Worm (Caenorhabditis elegans): ENCODE results near the gene Y54G2A.26.

The Y54G2A.26 gene

ce11 chrIV:2993278-2993899 lies 1.9 kb downstream of the Y54G2A.26 start (continued):
- no peak for TF ChIP-seq F57A8.1 (GFP tag; optimal IDR thresholded peaks at IDR 0.05)
- no peak for TF ChIP-seq F39B2.1 (GFP tag; IDR thresholded peaks at IDR 0.05)
- no peak for TF ChIP-seq B0261.1 (tag; optimal IDR thresholded peaks at IDR 0.05)
- no peak for TF ChIP-seq die-1 (tag; optimal IDR thresholded peaks at IDR 0.05)
- no peak for TF ChIP-seq attf-3 (GFP tag; conservative IDR thresholded peaks at IDR 0.05)
- TF ChIP-seq ztf-6 (GFP tag; IDR thresholded peaks at IDR 0.05): no peak
- no peak for TF ChIP-seq Y53F4B.3 (GFP tag; IDR thresholded peaks at IDR 0.05)
- no peak for TF ChIP-seq attf-6 (GFP tag; IDR thresholded peaks at IDR 0.05)
- no peak for TF ChIP-seq ztf-28 (GFP tag; IDR thresholded peaks at IDR 0.05)
- TF ChIP-seq dox-1 (GFP tag; IDR thresholded peaks at IDR 0.05): no peak; the same call in 1 of the 2 replicates
- no peak for TF ChIP-seq hrde-1 (tag; optimal IDR thresholded peaks at IDR 0.05; ENCODE audit: borderline replicate concordance)
- no peak for TF ChIP-seq egl-18 (GFP tag; IDR thresholded peaks at IDR 0.05)
- no peak for TF ChIP-seq hmg-20 (GFP tag; IDR thresholded peaks at IDR 0.05)
- TF ChIP-seq lin-40 (tag; optimal IDR thresholded peaks at IDR 0.05): no peak
- no peak for TF ChIP-seq mxl-1 (tag; optimal IDR thresholded peaks at IDR 0.05)
- no peak for TF ChIP-seq hlh-26 (GFP tag; conservative IDR thresholded peaks at IDR 0.05)
- peak; percentile 6 for TF ChIP-seq F52B5.7 (tag; optimal IDR thresholded peaks at IDR 0.05)
- TF ChIP-seq gei-17 (GFP tag; optimal IDR thresholded peaks at IDR 0.05): no peak
- no peak for TF ChIP-seq egl-44 (GFP tag; IDR thresholded peaks at IDR 0.05)
- TF ChIP-seq egrh-3 (GFP tag; IDR thresholded peaks at IDR 0.05): peak; percentile 83
- no peak for TF ChIP-seq nfya-1 (tag; optimal IDR thresholded peaks at IDR 0.05; ENCODE audit: borderline replicate concordance, insufficient read depth)
- TF ChIP-seq chd-7 (tag; optimal IDR thresholded peaks at IDR 0.05): peak; percentile 60
- TF ChIP-seq F37B4.10 (GFP tag; IDR thresholded peaks at IDR 0.05): no peak
- TF ChIP-seq ztf-22 (GFP tag; optimal IDR thresholded peaks at IDR 0.05): no peak
- TF ChIP-seq ceh-79 (tag; optimal IDR thresholded peaks at IDR 0.05): no peak
- no peak for TF ChIP-seq F55B11.4 (tag; optimal IDR thresholded peaks at IDR 0.05; ENCODE audit: borderline replicate concordance, insufficient read depth)
- no peak for TF ChIP-seq nhr-80 (tag; optimal IDR thresholded peaks at IDR 0.05)
- no peak for TF ChIP-seq T07F8.4 (tag; optimal IDR thresholded peaks at IDR 0.05)
- no peak for TF ChIP-seq cebp-1 (GFP tag; IDR thresholded peaks at IDR 0.05)
- TF ChIP-seq cebp-1 (tag; optimal IDR thresholded peaks at IDR 0.05): peak; percentile 70
- no peak for TF ChIP-seq lsy-27 (tag; optimal IDR thresholded peaks at IDR 0.05; ENCODE audit: borderline replicate concordance, insufficient read depth)
- TF ChIP-seq madf-6 (GFP tag; IDR thresholded peaks at IDR 0.05): no peak
- no peak for TF ChIP-seq ets-4 (GFP tag; optimal IDR thresholded peaks at IDR 0.05)
- no peak for TF ChIP-seq tbp1 (GFP tag; optimal IDR thresholded peaks at IDR 0.05)
- TF ChIP-seq Y56A3A.18 (GFP tag; IDR thresholded peaks at IDR 0.05): no peak
- TF ChIP-seq attf-5 (GFP tag; optimal IDR thresholded peaks at IDR 0.05): peak; percentile 40
- TF ChIP-seq nhr-27 (tag; optimal IDR thresholded peaks at IDR 0.05): no peak
- no peak for TF ChIP-seq F23B12.7 (tag; optimal IDR thresholded peaks at IDR 0.05; ENCODE audit: insufficient read depth)
- no peak for TF ChIP-seq Y67H2A.10 (GFP tag; conservative IDR thresholded peaks at IDR 0.05)
- no peak for TF ChIP-seq mes-4 (tag; optimal IDR thresholded peaks at IDR 0.05)
- no peak for TF ChIP-seq F57C9.4 (tag; optimal IDR thresholded peaks at IDR 0.05)
- no peak for TF ChIP-seq cebp-2 (GFP tag; IDR thresholded peaks at IDR 0.05)
- TF ChIP-seq xnd-1 (tag; optimal IDR thresholded peaks at IDR 0.05): no peak
- TF ChIP-seq ceh-91 (GFP tag; IDR thresholded peaks at IDR 0.05): no peak
- TF ChIP-seq athp-1 (tag; optimal IDR thresholded peaks at IDR 0.05): no peak
- TF ChIP-seq tbx-9 (tag; optimal IDR thresholded peaks at IDR 0.05; ENCODE audit: borderline replicate concordance): no peak
- no peak for TF ChIP-seq nfya-2 (GFP tag; IDR thresholded peaks at IDR 0.05)
- TF ChIP-seq ccch-3 (GFP tag; optimal IDR thresholded peaks at IDR 0.05): no peak
